Worm (Caenorhabditis elegans) whole organism, L4 larva: ENCODE measurements around the gene unc-47.

Experiments used
- ZK546.5 ChIP-seq, 2 experiments: sonication (generic microtip); optimal IDR thresholded peaks; 2 replicates each; lab custom pipeline; 2017; ENCODE audit warnings: missing biosample characterization in 2 of 2, missing genetic modification characterization in 2 of 2
- duxl-1 ChIP-seq: sonication (generic microtip); optimal IDR thresholded peaks from 2 replicates; lab custom pipeline; 2016; ENCODE audit warnings: mild to moderate bottlenecking, missing genetic modification characterization, moderate library complexity, missing compliant biosample characterization; ENCODE audit not compliant: poor library complexity
- mdl-1 ChIP-seq, 2 experiments: fragments of 150-350 bp in 1 of 2; sonication (generic microtip) in 1 of 2; optimal IDR thresholded peaks; 2 replicates each; lab custom pipeline; 2014 to 2017; ENCODE audit warnings: missing biosample characterization in 2 of 2, missing genetic modification characterization in 2 of 2
- nhr-237 ChIP-seq: sonication (generic microtip); optimal IDR thresholded peaks from 2 replicates; lab custom pipeline; 2017; ENCODE audit warnings: missing biosample characterization, missing genetic modification characterization
- nhr-28 ChIP-seq: fragments of 150-350 bp; optimal IDR thresholded peaks from 2 replicates; lab custom pipeline; 2014; ENCODE audit warnings: missing biosample characterization, missing genetic modification characterization
- pha-4 ChIP-seq, 2 experiments: fragments of 150-350 bp in 1 of 2; fragments of 200-800 bp in 1 of 2; sonication (Bioruptor generic) in 1 of 2; IDR thresholded peaks in 1 of 2; optimal IDR thresholded peaks in 1 of 2; 2 replicates each; pipeline versions ENCODE4 v1.3.6 to Lab custom; 2014 to 2022; ENCODE audit warnings: missing genetic modification characterization in 2 of 2, missing genetic modification reagents in 2 of 2, missing biosample characterization in 1 of 2, missing compliant biosample characterization in 1 of 2
- skn-1 ChIP-seq: fragments of 150-350 bp; optimal IDR thresholded peaks from 2 replicates; lab custom pipeline; 2014; ENCODE audit warnings: missing biosample characterization, missing genetic modification characterization
- snpc-4 ChIP-seq: fragments of 150-350 bp; optimal IDR thresholded peaks from 2 replicates; lab custom pipeline; 2014; ENCODE audit warnings: missing biosample characterization, missing genetic modification characterization
- unc-39 ChIP-seq: sonication (generic microtip); optimal IDR thresholded peaks from 2 replicates; lab custom pipeline; 2017; ENCODE audit warnings: missing biosample characterization, missing genetic modification characterization
- zfp-2 ChIP-seq: sonication (generic microtip); optimal IDR thresholded peaks from 2 replicates; lab custom pipeline; 2016; ENCODE audit warnings: mild to moderate bottlenecking, missing genetic modification characterization, missing compliant biosample characterization
- ztf-11 ChIP-seq: fragments of 150-350 bp; optimal IDR thresholded peaks from 2 replicates; lab custom pipeline; 2014; ENCODE audit warnings: missing biosample characterization, missing genetic modification characterization

ce11 chrIII:10209703-10210102 lies 23.6 kb upstream of the unc-47 start, which contains the start of gene T20G5.9:
- TF ChIP-seq zfp-2 (tag; lab: Kevin White, UChicago) (no peak), nhr-28 (tag; lab: Kevin White, UChicago) (no peak), unc-39 (no peak), skn-1 (tag; lab: Kevin White, UChicago) (no peak), nhr-237 (tag; lab: Kevin White, UChicago) (no peak), duxl-1 (tag; lab: Kevin White, UChicago) (peak; percentile 3), ZK546.5 (tag; optimal IDR thresholded peaks at IDR 0.05; lab: Kevin White, UChicago) (no peak), pha-4 (GFP tag; IDR thresholded peaks at IDR 0.05; lab: Robert Waterston, UW) (no peak), pha-4 (tag; optimal IDR thresholded peaks at IDR 0.05; lab: Kevin White, UChicago) (no peak), mdl-1 (tag; optimal IDR thresholded peaks at IDR 0.05; lab: Kevin White, UChicago) (no peak), ztf-11 (no peak), snpc-4 (tag; lab: Kevin White, UChicago) (no peak)
